Worm (Caenorhabditis elegans): ENCODE measurements around the gene C10G8.8.

Gene C10G8.8

DNA sequence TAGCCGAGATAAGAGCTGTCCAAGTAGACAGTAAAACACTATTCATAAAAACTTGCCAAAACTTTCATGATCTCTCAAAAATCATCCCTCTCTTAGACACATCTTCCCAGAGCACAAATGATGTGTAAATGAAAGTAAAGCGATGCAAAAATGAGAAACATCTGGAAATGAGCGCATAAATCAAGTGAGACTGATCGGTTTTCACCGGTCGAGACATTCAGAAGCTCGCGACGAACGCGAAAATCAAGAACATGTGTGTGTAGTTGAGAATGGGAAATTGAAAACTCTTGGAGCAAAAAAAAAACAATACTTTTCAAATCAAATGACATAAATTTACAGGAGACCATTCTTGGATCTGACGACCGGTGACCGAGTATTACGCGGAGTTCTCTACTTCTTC, 23.8 kb downstream of the C10G8.8 start:
- no peak for TF ChIP-seq F52B5.7 (tag; optimal IDR thresholded peaks at IDR 0.05)
- TF ChIP-seq ztf-18 (tag; optimal IDR thresholded peaks at IDR 0.05), result no peak
- TF ChIP-seq lsy-27 (tag; optimal IDR thresholded peaks at IDR 0.05; ENCODE audit: borderline replicate concordance, insufficient read depth), result no peak
- no peak for TF ChIP-seq nfya-2 (GFP tag; IDR thresholded peaks at IDR 0.05)
- no peak for TF ChIP-seq aptf-3 (GFP tag; IDR thresholded peaks at IDR 0.05)

DNA sequence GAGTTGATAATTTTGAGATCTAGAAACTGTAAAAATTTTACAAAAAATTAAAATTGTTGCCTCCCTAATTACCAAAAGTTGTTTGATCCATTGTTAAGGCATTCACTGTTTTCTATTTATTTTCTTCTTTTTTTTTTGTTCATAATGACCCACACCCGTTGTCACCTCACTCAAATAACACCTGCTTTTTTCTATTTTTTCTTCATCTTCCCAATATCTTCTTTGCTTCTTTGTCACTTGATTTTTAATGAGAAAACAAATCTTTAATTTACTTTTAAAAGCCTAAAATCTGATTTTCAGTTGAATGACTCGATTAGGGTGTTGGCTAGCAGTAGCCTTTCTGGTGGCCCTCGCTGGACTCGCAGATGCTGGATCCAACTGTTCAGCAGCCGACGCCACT, 24.8 kb downstream of the C10G8.8 start, which contains the start of gene ncx-2:
Gene ncx-2, plus strand, starts transcription at position 301 of the 400 bp plus-strand sequence.
- no peak for TF ChIP-seq ceh-27 (GFP tag; optimal IDR thresholded peaks at IDR 0.05)
- TF ChIP-seq dpff-1 (tag; optimal IDR thresholded peaks at IDR 0.05), result no peak
- TF ChIP-seq tbp1 (GFP tag; optimal IDR thresholded peaks at IDR 0.05), result no peak
- TF ChIP-seq F37B4.10 (GFP tag; IDR thresholded peaks at IDR 0.05), result no peak
- TF ChIP-seq atf-7 (tag; optimal IDR thresholded peaks at IDR 0.05), result no peak
- TF ChIP-seq hlh-12 (tag; optimal IDR thresholded peaks at IDR 0.05), result no peak
- no peak for TF ChIP-seq Y67H2A.10 (GFP tag; conservative IDR thresholded peaks at IDR 0.05)
- TF ChIP-seq ceh-40 (GFP tag; IDR thresholded peaks at IDR 0.05), result no peak
- TF ChIP-seq nhr-120 (GFP tag; IDR thresholded peaks at IDR 0.05), result no peak
- no peak for TF ChIP-seq snpc-1.3 (tag; optimal IDR thresholded peaks at IDR 0.05; ENCODE audit: insufficient read depth)
- no peak for TF ChIP-seq pha-4 (tag; optimal IDR thresholded peaks at IDR 0.05)
- no peak for TF ChIP-seq ztf-18 (tag; optimal IDR thresholded peaks at IDR 0.05)
- no peak for TF ChIP-seq F33H1.4 (GFP tag; IDR thresholded peaks at IDR 0.05)

DNA sequence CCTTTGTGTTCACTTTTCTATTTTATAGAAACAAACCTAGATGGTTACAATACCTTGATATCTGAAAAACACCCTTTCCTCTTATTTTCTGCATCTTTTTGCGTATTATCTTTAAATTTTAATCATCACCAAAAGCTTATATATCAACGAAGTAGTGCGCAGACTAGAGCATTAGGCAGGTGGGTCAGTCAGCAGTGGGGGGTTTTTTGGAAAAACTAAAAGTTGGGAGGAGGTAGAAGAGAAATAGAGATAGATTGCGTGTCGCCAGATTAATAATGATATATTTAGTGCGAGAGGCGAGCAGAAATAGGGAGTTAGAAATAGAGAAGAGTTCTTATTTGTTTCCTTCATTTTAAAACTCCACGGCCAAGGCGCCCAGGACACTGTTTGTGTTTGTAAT, 27.0 kb downstream of the C10G8.8 start:
- TF ChIP-seq aptf-3 (GFP tag; IDR thresholded peaks at IDR 0.05) (no peak), dpl-1 (GFP tag; optimal IDR thresholded peaks at IDR 0.05) (no peak)

DNA sequence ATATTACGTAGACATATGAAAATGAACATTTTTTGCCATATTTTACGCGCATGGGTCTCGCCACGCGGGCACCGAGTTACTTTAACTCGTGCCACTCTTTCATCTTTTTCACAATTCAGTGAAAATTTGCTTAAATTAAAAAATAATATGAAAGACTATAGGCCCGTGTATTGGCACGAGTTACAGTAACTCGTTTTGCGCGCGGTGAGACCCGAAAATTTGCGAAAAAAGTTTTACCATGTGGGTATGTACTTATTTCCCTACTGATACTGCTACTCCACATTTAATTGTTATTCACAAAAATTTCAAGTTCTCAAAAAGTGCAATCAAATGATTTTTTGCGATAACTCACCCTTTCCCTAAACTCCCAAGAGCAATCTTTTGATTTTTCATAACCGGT, 30.5 kb downstream of the C10G8.8 start:
- TF ChIP-seq Y67H2A.10 (GFP tag; conservative IDR thresholded peaks at IDR 0.05), result no peak
- TF ChIP-seq akir-1 (GFP tag; optimal IDR thresholded peaks at IDR 0.05), result no peak
- no peak for TF ChIP-seq snpc-4 (GFP tag; optimal IDR thresholded peaks at IDR 0.05)
- TF ChIP-seq snpc-4 (tag; optimal IDR thresholded peaks at IDR 0.05), result no peak
- TF ChIP-seq efl-1 (GFP tag; optimal IDR thresholded peaks at IDR 0.05), result no peak
- no peak for TF ChIP-seq madf-3 (GFP tag; IDR thresholded peaks at IDR 0.05)
- no peak for TF ChIP-seq pha-4 (tag; optimal IDR thresholded peaks at IDR 0.05)

DNA sequence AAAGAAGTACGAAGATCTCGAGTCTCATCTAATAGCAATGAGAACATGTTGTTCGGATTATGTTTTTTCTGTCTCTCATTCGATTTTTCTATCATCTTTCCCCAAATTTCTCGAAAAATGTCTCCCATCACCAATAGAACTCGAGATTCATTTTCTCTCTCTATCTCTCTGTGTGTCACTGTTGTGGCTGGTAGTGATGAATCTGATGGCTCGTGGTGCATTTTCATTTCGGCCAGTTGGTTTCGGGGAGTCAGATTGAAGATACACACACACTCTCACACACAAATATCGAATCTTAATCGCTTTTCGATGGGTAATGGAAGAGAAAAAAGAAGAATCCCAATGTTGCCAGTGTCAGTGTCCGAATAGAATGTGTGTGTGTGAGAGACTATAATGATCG, 32.3 kb downstream of the C10G8.8 start:
- no peak for TF ChIP-seq ceh-27 (GFP tag; optimal IDR thresholded peaks at IDR 0.05)
- no peak for TF ChIP-seq attf-5 (GFP tag; optimal IDR thresholded peaks at IDR 0.05)
- TF ChIP-seq ceh-100 (GFP tag; IDR thresholded peaks at IDR 0.05), result no peak
- TF ChIP-seq akir-1 (GFP tag; optimal IDR thresholded peaks at IDR 0.05), result no peak
- TF ChIP-seq somi-1 (GFP tag; optimal IDR thresholded peaks at IDR 0.05), result peak; percentile 2

DNA sequence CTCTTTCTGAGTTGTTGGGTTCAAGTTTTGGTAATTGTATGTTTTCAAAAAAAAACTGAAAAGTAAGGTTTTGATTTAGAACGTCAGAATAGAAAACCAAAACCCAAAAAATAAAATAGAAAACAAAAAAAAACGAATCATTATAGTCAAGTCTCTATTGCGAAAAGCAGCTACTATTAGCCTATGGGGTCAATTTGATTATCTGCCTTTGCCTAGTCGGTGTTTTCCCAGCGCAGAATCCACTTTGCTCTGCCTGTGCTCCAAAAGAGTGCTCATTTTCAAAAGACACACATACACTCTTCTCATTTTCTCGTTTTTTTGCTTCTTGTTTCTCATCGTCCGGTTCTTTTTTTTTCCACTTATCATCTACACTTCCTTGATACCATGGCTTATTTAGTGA, 39.5 kb downstream of the C10G8.8 start:
- TF ChIP-seq mcd-1 (GFP tag; IDR thresholded peaks at IDR 0.05), result no peak
- TF ChIP-seq xnd-1 (tag; optimal IDR thresholded peaks at IDR 0.05), result no peak
- TF ChIP-seq T26A5.8 (tag; optimal IDR thresholded peaks at IDR 0.05), result no peak
- TF ChIP-seq Y67H2A.10 (GFP tag; conservative IDR thresholded peaks at IDR 0.05), result no peak
- TF ChIP-seq ceh-91 (GFP tag; IDR thresholded peaks at IDR 0.05), result no peak
- no peak for TF ChIP-seq ekl-4 (GFP tag; IDR thresholded peaks at IDR 0.05)
- TF ChIP-seq nfya-2 (GFP tag; IDR thresholded peaks at IDR 0.05), result no peak
- TF ChIP-seq cebp-2 (GFP tag; IDR thresholded peaks at IDR 0.05), result no peak
- no peak for TF ChIP-seq tbp1 (GFP tag; optimal IDR thresholded peaks at IDR 0.05)
- TF ChIP-seq ceh-40 (GFP tag; IDR thresholded peaks at IDR 0.05), result no peak

Measured in whole organism, young adult.